Worm (Caenorhabditis elegans) whole organism, midembryonic: Measurements from ENCODE around the gene ZK669.3.

ENCODE experiments used
- T22C8.4 ChIP-seq: fragments of 200-800 bp; sonication (Bioruptor generic); IDR thresholded peaks from 2 replicates; pipeline ENCODE4 v1.3.6; 2022; ENCODE audit warnings: missing genetic modification characterization, missing compliant biosample characterization
- cog-1 ChIP-seq: sonication (generic microtip); optimal IDR thresholded peaks from 2 replicates; lab custom pipeline; 2016; ENCODE audit warnings: missing genetic modification characterization, missing compliant biosample characterization
- flt-1 ChIP-seq: fragments of 200-800 bp; sonication (Bioruptor generic); IDR thresholded peaks from 2 replicates; pipeline ENCODE4 v1.3.6; 2022; ENCODE audit warnings: missing genetic modification characterization, missing compliant biosample characterization
- klf-2 ChIP-seq: fragments of 200-800 bp; sonication (Bioruptor generic); conservative IDR thresholded peaks from 2 replicates; pipeline ENCODE4 v1.3.6; 2022; ENCODE audit warnings: missing genetic modification reagents, missing genetic modification characterization, missing compliant biosample characterization
- med-1 ChIP-seq: sonication (generic microtip); optimal IDR thresholded peaks from 2 replicates; lab custom pipeline; 2017; ENCODE audit warnings: missing genetic modification characterization, mild to moderate bottlenecking, missing compliant biosample characterization, antibody characterized with exemption, missing genetic modification reagents; ENCODE audit not compliant: insufficient read depth
- ref-1 ChIP-seq: fragments of 200-800 bp; sonication (Bioruptor generic); conservative IDR thresholded peaks from 2 replicates; pipeline ENCODE4 v1.3.6; 2022; ENCODE audit warnings: missing genetic modification reagents, missing genetic modification characterization, missing compliant biosample characterization
- tab-1 ChIP-seq: fragments of 200-800 bp; sonication (Bioruptor generic); IDR thresholded peaks from 2 replicates; pipeline ENCODE4 v1.3.6; 2022; ENCODE audit warnings: missing genetic modification characterization, missing compliant biosample characterization
- ztf-23 ChIP-seq: fragments of 200-800 bp; sonication (Bioruptor generic); IDR thresholded peaks from 2 replicates; pipeline ENCODE4 v1.3.6; 2022; ENCODE audit warnings: missing genetic modification reagents, missing genetic modification characterization, missing compliant biosample characterization
- ztf-29 ChIP-seq: fragments of 200-800 bp; sonication (Bioruptor generic); IDR thresholded peaks from 2 replicates; pipeline ENCODE4 v1.3.6; 2022; ENCODE audit warnings: missing genetic modification reagents, missing genetic modification characterization, missing compliant biosample characterization

The ZK669.3 gene

ce11 chrII:7948278-7948677 is 7.3 kb downstream of the ZK669.3 start:
- TF ChIP-seq cog-1 (tag; lab: Kevin White, UChicago) (no peak), tab-1 (GFP tag; lab: Robert Waterston, UW) (no peak), ztf-23 (no peak), med-1 (GFP tag; lab: Kevin White, UChicago) (no peak), klf-2 (GFP tag; lab: Robert Waterston, UW) (no peak), ref-1 (no peak), flt-1 (GFP tag; lab: Robert Waterston, UW) (no peak), ztf-29 (GFP tag; lab: Robert Waterston, UW) (no peak), T22C8.4 (GFP tag; lab: Robert Waterston, UW) (no peak)

- TF ChIP-seq ztf-23: no peak
- no peak for TF ChIP-seq flt-1 (GFP tag; lab: Robert Waterston, UW)
- no peak for TF ChIP-seq ref-1
- no peak for TF ChIP-seq T22C8.4 (GFP tag; lab: Robert Waterston, UW)
- TF ChIP-seq ztf-29 (GFP tag; lab: Robert Waterston, UW): no peak
- no peak for TF ChIP-seq klf-2 (GFP tag; lab: Robert Waterston, UW)
- no peak for TF ChIP-seq tab-1 (GFP tag; lab: Robert Waterston, UW)
- TF ChIP-seq cog-1 (tag; lab: Kevin White, UChicago): no peak
- no peak for TF ChIP-seq med-1 (GFP tag; lab: Kevin White, UChicago)
Measured at ce11 chrII:7955548-7955947, 14.6 kb downstream of the ZK669.3 start.

ce11 chrII:7958544-7958943 is 17.6 kb downstream of the ZK669.3 start, which contains the start of gene C04H4.1:
TSS of gene C04H4.1 (plus strand) at chrII:7958844.
- TF ChIP-seq klf-2 (GFP tag; lab: Robert Waterston, UW): no peak
- TF ChIP-seq flt-1 (GFP tag; lab: Robert Waterston, UW): no peak
- no peak for TF ChIP-seq cog-1 (tag; lab: Kevin White, UChicago)
- no peak for TF ChIP-seq ztf-29 (GFP tag; lab: Robert Waterston, UW)
- no peak for TF ChIP-seq tab-1 (GFP tag; lab: Robert Waterston, UW)
- TF ChIP-seq ztf-23: no peak
- TF ChIP-seq med-1 (GFP tag; lab: Kevin White, UChicago): no peak
- TF ChIP-seq ref-1: no peak
- TF ChIP-seq T22C8.4 (GFP tag; lab: Robert Waterston, UW): no peak

- TF ChIP-seq cog-1 (tag; lab: Kevin White, UChicago) (no peak), ztf-29 (GFP tag; lab: Robert Waterston, UW) (no peak), med-1 (GFP tag; lab: Kevin White, UChicago) (no peak), flt-1 (GFP tag; lab: Robert Waterston, UW) (no peak), T22C8.4 (GFP tag; lab: Robert Waterston, UW) (no peak), ztf-23 (no peak), tab-1 (GFP tag; lab: Robert Waterston, UW) (no peak), ref-1 (no peak), klf-2 (GFP tag; lab: Robert Waterston, UW) (no peak)
Measured at ce11 chrII:7962181-7962580, 21.2 kb downstream of the ZK669.3 start.

ce11 chrII:7968393-7968792 is 27.4 kb downstream of the ZK669.3 start:
- TF ChIP-seq ztf-23: no peak
- TF ChIP-seq T22C8.4 (GFP tag; lab: Robert Waterston, UW): no peak
- TF ChIP-seq ztf-29 (GFP tag; lab: Robert Waterston, UW): no peak
- no peak for TF ChIP-seq med-1 (GFP tag; lab: Kevin White, UChicago)
- TF ChIP-seq cog-1 (tag; lab: Kevin White, UChicago): no peak
- TF ChIP-seq tab-1 (GFP tag; lab: Robert Waterston, UW): no peak

- TF ChIP-seq T22C8.4 (GFP tag; lab: Robert Waterston, UW): no peak
- no peak for TF ChIP-seq med-1 (GFP tag; lab: Kevin White, UChicago)
- TF ChIP-seq cog-1 (tag; lab: Kevin White, UChicago): no peak
- no peak for TF ChIP-seq ztf-29 (GFP tag; lab: Robert Waterston, UW)
- TF ChIP-seq flt-1 (GFP tag; lab: Robert Waterston, UW): no peak
- TF ChIP-seq tab-1 (GFP tag; lab: Robert Waterston, UW): no peak
- no peak for TF ChIP-seq klf-2 (GFP tag; lab: Robert Waterston, UW)
- no peak for TF ChIP-seq ref-1
- no peak for TF ChIP-seq ztf-23
Measured at ce11 chrII:7974189-7974823, 33.4 kb downstream of the ZK669.3 start.

ce11 chrII:7976308-7976707 is 35.4 kb downstream of the ZK669.3 start, which contains the start of gene DH11.5:
TSS of gene DH11.5 (plus strand) at chrII:7976608.
- no peak for TF ChIP-seq ztf-23

ce11 chrII:7977513-7977912 is 36.6 kb downstream of the ZK669.3 start:
- no peak for TF ChIP-seq klf-2 (GFP tag; lab: Robert Waterston, UW)
- TF ChIP-seq med-1 (GFP tag; lab: Kevin White, UChicago): no peak
- no peak for TF ChIP-seq tab-1 (GFP tag; lab: Robert Waterston, UW)
- TF ChIP-seq ref-1: no peak
- TF ChIP-seq ztf-23: no peak
- TF ChIP-seq flt-1 (GFP tag; lab: Robert Waterston, UW): no peak
- no peak for TF ChIP-seq cog-1 (tag; lab: Kevin White, UChicago)
- no peak for TF ChIP-seq ztf-29 (GFP tag; lab: Robert Waterston, UW)
- TF ChIP-seq T22C8.4 (GFP tag; lab: Robert Waterston, UW): no peak

ce11 chrII:7981084-7981483 is 40.1 kb downstream of the ZK669.3 start:
- TF ChIP-seq ref-1 (no peak), T22C8.4 (GFP tag; lab: Robert Waterston, UW) (no peak), med-1 (GFP tag; lab: Kevin White, UChicago) (no peak), cog-1 (tag; lab: Kevin White, UChicago) (no peak), tab-1 (GFP tag; lab: Robert Waterston, UW) (no peak), klf-2 (GFP tag; lab: Robert Waterston, UW) (no peak), ztf-23 (no peak), flt-1 (GFP tag; lab: Robert Waterston, UW) (no peak), ztf-29 (GFP tag; lab: Robert Waterston, UW) (no peak)
